Worm (Caenorhabditis elegans) whole organism, midembryonic: ENCODE data around the gene C50E3.6.

Source experiments
- T22C8.4 ChIP-seq: fragments of 200-800 bp; sonication (Bioruptor generic); IDR thresholded peaks from 2 replicates; pipeline ENCODE4 v1.3.6; 2022; ENCODE audit warnings: missing genetic modification characterization, missing compliant biosample characterization
- cog-1 ChIP-seq: sonication (generic microtip); optimal IDR thresholded peaks from 2 replicates; lab custom pipeline; 2016; ENCODE audit warnings: missing genetic modification characterization, missing compliant biosample characterization
- flt-1 ChIP-seq: fragments of 200-800 bp; sonication (Bioruptor generic); IDR thresholded peaks from 2 replicates; pipeline ENCODE4 v1.3.6; 2022; ENCODE audit warnings: missing genetic modification characterization, missing compliant biosample characterization
- klf-2 ChIP-seq: fragments of 200-800 bp; sonication (Bioruptor generic); conservative IDR thresholded peaks from 2 replicates; pipeline ENCODE4 v1.3.6; 2022; ENCODE audit warnings: missing genetic modification reagents, missing genetic modification characterization, missing compliant biosample characterization
- med-1 ChIP-seq: sonication (generic microtip); optimal IDR thresholded peaks from 2 replicates; lab custom pipeline; 2017; ENCODE audit warnings: missing genetic modification characterization, mild to moderate bottlenecking, missing compliant biosample characterization, antibody characterized with exemption, missing genetic modification reagents; ENCODE audit not compliant: insufficient read depth
- ref-1 ChIP-seq: fragments of 200-800 bp; sonication (Bioruptor generic); conservative IDR thresholded peaks from 2 replicates; pipeline ENCODE4 v1.3.6; 2022; ENCODE audit warnings: missing genetic modification reagents, missing genetic modification characterization, missing compliant biosample characterization
- tab-1 ChIP-seq: fragments of 200-800 bp; sonication (Bioruptor generic); IDR thresholded peaks from 2 replicates; pipeline ENCODE4 v1.3.6; 2022; ENCODE audit warnings: missing genetic modification characterization, missing compliant biosample characterization
- ztf-23 ChIP-seq: fragments of 200-800 bp; sonication (Bioruptor generic); IDR thresholded peaks from 2 replicates; pipeline ENCODE4 v1.3.6; 2022; ENCODE audit warnings: missing genetic modification reagents, missing genetic modification characterization, missing compliant biosample characterization
- ztf-29 ChIP-seq: fragments of 200-800 bp; sonication (Bioruptor generic); IDR thresholded peaks from 2 replicates; pipeline ENCODE4 v1.3.6; 2022; ENCODE audit warnings: missing genetic modification reagents, missing genetic modification characterization, missing compliant biosample characterization

- TF ChIP-seq tab-1 (no peak), ztf-23 (no peak), cog-1 (tag; lab: Kevin White, UChicago) (no peak), ref-1 (GFP tag; lab: Robert Waterston, UW) (no peak), T22C8.4 (no peak), flt-1 (no peak), klf-2 (no peak), ztf-29 (GFP tag; lab: Robert Waterston, UW) (no peak), med-1 (no peak)
Measured at ce11 chrV:7562947-7563346, 27.4 kb downstream of the C50E3.6 start, which contains the start of gene F19F10.1.
